Worm (Caenorhabditis elegans): ENCODE data around the gene fbxa-7.

The fbxa-7 gene

DNA sequence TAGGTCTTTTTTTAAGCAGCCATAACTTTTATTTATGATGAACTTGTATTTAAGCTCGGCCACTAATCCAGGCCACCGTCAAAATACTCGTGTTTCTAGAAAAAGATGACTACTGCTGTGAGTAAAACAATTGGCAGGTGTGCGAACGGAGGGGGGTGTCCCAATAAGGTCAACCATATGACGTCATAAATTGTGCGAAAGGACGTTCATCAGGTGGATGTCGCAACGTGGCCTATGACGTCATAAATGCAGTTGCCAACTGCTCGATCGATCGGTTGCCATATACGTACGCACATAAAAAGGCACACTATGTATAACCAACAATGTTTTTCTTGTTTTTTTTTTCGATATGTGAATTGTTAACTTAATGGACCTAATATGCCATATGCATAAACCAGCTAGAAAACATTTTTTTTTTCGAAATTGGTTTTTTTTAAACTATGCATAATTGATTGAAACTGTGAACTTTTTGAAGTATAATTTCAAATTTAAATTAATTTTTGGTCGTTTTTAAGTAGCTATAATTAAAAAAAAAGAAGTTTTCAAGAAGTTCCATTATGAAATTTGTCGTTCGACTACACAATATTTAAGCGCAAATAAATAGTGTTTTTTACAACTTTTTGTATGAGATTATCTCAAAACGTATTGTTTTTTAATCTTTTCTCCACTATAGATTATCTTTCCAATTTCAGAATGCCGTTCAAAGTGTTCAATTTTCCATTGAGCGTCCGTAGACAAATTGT is 16.9 kb downstream of the fbxa-7 start, which contains the start of gene C39B5.2:
C39B5.2 (plus strand) TSS at position 693 of the 743 bp plus-strand sequence.
- no peak for TF ChIP-seq hlh-30 (tag; optimal IDR thresholded peaks at IDR 0.05; ENCODE audit: insufficient read depth)
- TF ChIP-seq pha-4 (GFP tag; IDR thresholded peaks at IDR 0.05): no peak
- no peak for TF ChIP-seq pha-4 (tag; optimal IDR thresholded peaks at IDR 0.05)
- TF ChIP-seq lin-1 (GFP tag; IDR thresholded peaks at IDR 0.05): no peak
- no peak for TF ChIP-seq nhr-41 (GFP tag; IDR thresholded peaks at IDR 0.05)
- TF ChIP-seq dmd-9 (GFP tag; IDR thresholded peaks at IDR 0.05): no peak
- no peak for TF ChIP-seq spr-1 (tag; optimal IDR thresholded peaks at IDR 0.05)
- TF ChIP-seq lin-38 (GFP tag; IDR thresholded peaks at IDR 0.05): no peak
- TF ChIP-seq nhr-48 (tag; optimal IDR thresholded peaks at IDR 0.05): no peak
- no peak for TF ChIP-seq egl-27 (tag; optimal IDR thresholded peaks at IDR 0.05)
- TF ChIP-seq mdl-1 (tag; optimal IDR thresholded peaks at IDR 0.05): no peak
- TF ChIP-seq unc-130 (GFP tag; optimal IDR thresholded peaks at IDR 0.05): no peak
- TF ChIP-seq lin-39 (tag; optimal IDR thresholded peaks at IDR 0.05): no peak
- TF ChIP-seq Y5F2A.4 (GFP tag; optimal IDR thresholded peaks at IDR 0.05): no peak
- no peak for TF ChIP-seq spr-3 (GFP tag; optimal IDR thresholded peaks at IDR 0.05)
- TF ChIP-seq F26F4.8 (GFP tag; conservative IDR thresholded peaks at IDR 0.05): no peak
- no peak for TF ChIP-seq zfp-3 (GFP tag; conservative IDR thresholded peaks at IDR 0.05)
- no peak for TF ChIP-seq mdt-29 (GFP tag; IDR thresholded peaks at IDR 0.05)
- TF ChIP-seq madf-5 (GFP tag; IDR thresholded peaks at IDR 0.05): no peak
- no peak for TF ChIP-seq R02D3.7 (tag; optimal IDR thresholded peaks at IDR 0.05)

DNA sequence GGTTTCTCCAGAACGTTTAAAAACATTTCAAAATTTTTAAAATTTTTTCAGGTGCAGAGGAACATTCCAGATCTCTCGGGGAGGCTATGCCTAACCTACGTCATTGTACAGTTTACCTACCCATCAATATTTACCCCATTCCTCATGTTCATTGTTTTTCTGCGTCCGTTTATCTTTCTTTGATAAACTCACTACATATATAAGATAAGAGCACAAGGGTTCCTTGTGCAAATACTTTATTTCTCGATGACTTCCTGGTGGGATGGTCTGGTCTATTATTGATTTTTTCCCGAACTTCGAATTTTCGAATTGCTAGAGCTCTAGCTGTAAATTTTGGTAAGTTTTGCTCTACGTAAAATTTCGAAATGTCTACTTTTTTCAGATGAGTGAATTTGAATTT is 17.8 kb downstream of the fbxa-7 start:
- no peak for TF ChIP-seq unc-62 (GFP tag; optimal IDR thresholded peaks at IDR 0.05 in 1 of 2)
- TF ChIP-seq unc-62 (tag; optimal IDR thresholded peaks at IDR 0.05): no peak
- TF ChIP-seq F49E8.2 (tag; optimal IDR thresholded peaks at IDR 0.05; ENCODE audit: borderline replicate concordance): no peak
- no peak for TF ChIP-seq snpc-4 (tag; optimal IDR thresholded peaks at IDR 0.05)
- no peak for TF ChIP-seq ces-1 (GFP tag; optimal IDR thresholded peaks at IDR 0.05)

DNA sequence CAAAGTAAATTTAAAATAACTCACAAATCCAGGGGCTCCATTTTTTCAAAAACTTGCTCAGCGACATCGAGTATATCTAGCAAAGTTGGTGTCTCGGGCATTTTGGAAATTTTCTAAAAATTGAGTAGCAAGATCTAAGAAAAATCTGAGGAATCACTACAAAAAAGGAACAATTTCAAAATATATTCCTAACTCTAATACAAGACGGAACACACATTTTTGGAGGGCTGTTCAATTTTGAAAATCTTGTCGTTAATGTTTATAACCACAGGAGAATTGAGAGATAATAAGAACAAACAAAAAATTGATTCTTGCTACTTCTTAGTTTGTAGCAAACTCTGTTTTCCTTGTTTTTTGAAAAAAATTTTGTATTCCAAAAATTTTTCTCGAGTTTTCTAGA is 18.9 kb downstream of the fbxa-7 start, which contains the start of gene fbxa-47:
fbxa-47 (minus strand) TSS at position 101 of the 400 bp plus-strand sequence.
- TF ChIP-seq nhr-102 (tag; optimal IDR thresholded peaks at IDR 0.05) (no peak), ceh-20 (GFP tag; IDR thresholded peaks at IDR 0.05) (no peak), ceh-62 (tag; optimal IDR thresholded peaks at IDR 0.05) (no peak), mdl-1 (tag; optimal IDR thresholded peaks at IDR 0.05) (no peak), spr-3 (GFP tag; optimal IDR thresholded peaks at IDR 0.05) (no peak), mxl-3 (GFP tag; optimal IDR thresholded peaks at IDR 0.05) (no peak), hlh-30 (tag; optimal IDR thresholded peaks at IDR 0.05; ENCODE audit: insufficient read depth) (no peak), dmd-8 (GFP tag; IDR thresholded peaks at IDR 0.05) (no peak)

DNA sequence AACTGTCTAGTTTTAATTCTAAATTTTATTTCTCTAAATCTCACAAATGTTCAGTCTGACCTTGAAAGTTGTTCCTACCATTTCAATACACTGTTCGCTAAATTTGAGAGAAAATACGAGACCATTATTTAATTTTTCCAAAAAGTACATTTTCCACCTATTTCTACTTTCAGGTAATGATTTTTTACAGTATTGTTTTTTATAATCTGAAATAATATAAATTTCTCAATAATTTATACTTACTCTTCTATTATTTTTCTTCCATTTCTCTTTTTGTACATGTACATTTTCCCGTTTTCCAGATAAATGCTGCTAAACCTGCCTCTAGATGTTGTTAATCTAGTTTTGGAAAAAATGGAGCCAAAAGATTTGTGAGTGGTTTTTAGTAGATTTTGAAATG is 23.8 kb downstream of the fbxa-7 start, which contains the start of gene fbxa-62:
fbxa-62 (plus strand) TSS at position 301 of the 400 bp plus-strand sequence.
- no peak for TF ChIP-seq unc-62 (GFP tag; optimal IDR thresholded peaks at IDR 0.05 in 1 of 2)
- no peak for TF ChIP-seq unc-62 (tag; optimal IDR thresholded peaks at IDR 0.05)
- TF ChIP-seq ama-1 (optimal IDR thresholded peaks at IDR 0.05): no peak
- TF ChIP-seq Y5F2A.4 (GFP tag; optimal IDR thresholded peaks at IDR 0.05): no peak
- no peak for TF ChIP-seq nhr-237 (tag; optimal IDR thresholded peaks at IDR 0.05)
- no peak for TF ChIP-seq fkh-10 (GFP tag; optimal IDR thresholded peaks at IDR 0.05)
- TF ChIP-seq zfp-3 (GFP tag; conservative IDR thresholded peaks at IDR 0.05): no peak
- TF ChIP-seq zag-1 (tag; optimal IDR thresholded peaks at IDR 0.05): no peak
- no peak for TF ChIP-seq dmd-6 (GFP tag; IDR thresholded peaks at IDR 0.05)
- no peak for TF ChIP-seq mxl-2 (GFP tag; conservative IDR thresholded peaks at IDR 0.05)
- TF ChIP-seq hmg-1.1 (GFP tag; IDR thresholded peaks at IDR 0.05): no peak
- TF ChIP-seq set-16 (GFP tag; IDR thresholded peaks at IDR 0.05): no peak
- no peak for TF ChIP-seq zip-2 (tag; optimal IDR thresholded peaks at IDR 0.05)
- TF ChIP-seq gei-8 (GFP tag; optimal IDR thresholded peaks at IDR 0.05): no peak
- TF ChIP-seq mes-2 (tag; optimal IDR thresholded peaks at IDR 0.05; ENCODE audit: poor library complexity, severe bottlenecking): no peak
- TF ChIP-seq daf-8 (GFP tag; IDR thresholded peaks at IDR 0.05): no peak
- no peak for TF ChIP-seq tra-1 (GFP tag; IDR thresholded peaks at IDR 0.05)
- TF ChIP-seq F26F4.8 (GFP tag; conservative IDR thresholded peaks at IDR 0.05): no peak

Data from whole organism, L4 larva.